Worm (Caenorhabditis elegans): ENCODE results near the gene fip-4.

The fip-4 gene

ce11 chrV:8632788-8633187 lies 21.7 kb upstream of the fip-4 start:
- TF ChIP-seq ceh-58 (GFP tag; IDR thresholded peaks at IDR 0.05) (no peak), hrde-1 (tag; optimal IDR thresholded peaks at IDR 0.05; ENCODE audit: borderline replicate concordance) (no peak), ets-4 (GFP tag; optimal IDR thresholded peaks at IDR 0.05) (no peak), K12H6.12 (tag; optimal IDR thresholded peaks at IDR 0.05) (no peak), mel-28 (tag; optimal IDR thresholded peaks at IDR 0.05; ENCODE audit: borderline replicate concordance) (no peak), B0035.1 (tag; optimal IDR thresholded peaks at IDR 0.05) (no peak), hlh-26 (GFP tag; conservative IDR thresholded peaks at IDR 0.05) (no peak), bed-1 (GFP tag; IDR thresholded peaks at IDR 0.05) (no peak), T07F8.4 (tag; optimal IDR thresholded peaks at IDR 0.05) (no peak), F23B12.7 (tag; optimal IDR thresholded peaks at IDR 0.05; ENCODE audit: insufficient read depth) (no peak), F22D6.2 (tag; optimal IDR thresholded peaks at IDR 0.05) (no peak), nfya-2 (GFP tag; IDR thresholded peaks at IDR 0.05) (no peak), C17E4.6 (GFP tag; IDR thresholded peaks at IDR 0.05) (no peak)

- no peak for TF ChIP-seq F49E8.2 (tag; optimal IDR thresholded peaks at IDR 0.05; ENCODE audit: insufficient read depth)
- no peak for TF ChIP-seq madf-6 (GFP tag; IDR thresholded peaks at IDR 0.05)
- TF ChIP-seq ztf-6 (GFP tag; IDR thresholded peaks at IDR 0.05) = no peak
- no peak for TF ChIP-seq F57C9.4 (tag; optimal IDR thresholded peaks at IDR 0.05)
- no peak for TF ChIP-seq F22D6.2 (tag; optimal IDR thresholded peaks at IDR 0.05)
- peak; percentile 63 for TF ChIP-seq F23B12.7 (tag; optimal IDR thresholded peaks at IDR 0.05; ENCODE audit: insufficient read depth)
- TF ChIP-seq let-526 (GFP tag; IDR thresholded peaks at IDR 0.05) = no peak
- peak; percentile 26 for TF ChIP-seq pha-4 (tag; optimal IDR thresholded peaks at IDR 0.05)
- TF ChIP-seq F10E7.11 (tag; optimal IDR thresholded peaks at IDR 0.05) = no peak
- TF ChIP-seq him-1 (tag; optimal IDR thresholded peaks at IDR 0.05) = no peak
- TF ChIP-seq F52B5.7 (tag; optimal IDR thresholded peaks at IDR 0.05) = no peak
- TF ChIP-seq lir-1 (GFP tag; conservative IDR thresholded peaks at IDR 0.05) = 0 out of 2 replicates have a peak, but pooled peaks have one; percentile 16
- no peak for TF ChIP-seq B0019.2 (GFP tag; conservative IDR thresholded peaks at IDR 0.05)
- TF ChIP-seq sea-2 (GFP tag; IDR thresholded peaks at IDR 0.05) = no peak
- TF ChIP-seq snpc-4 (GFP tag; optimal IDR thresholded peaks at IDR 0.05) = no peak
- TF ChIP-seq snpc-4 (tag; optimal IDR thresholded peaks at IDR 0.05) = peak in 1 of 4 experiments; percentile 26
- no peak for TF ChIP-seq efl-1 (GFP tag; optimal IDR thresholded peaks at IDR 0.05)
- TF ChIP-seq nhr-80 (tag; optimal IDR thresholded peaks at IDR 0.05) = peak; percentile 82
- TF ChIP-seq ztf-18 (tag; optimal IDR thresholded peaks at IDR 0.05) = peak; percentile 41
- TF ChIP-seq sdz-38 (tag; optimal IDR thresholded peaks at IDR 0.05) = no peak
- no peak for TF ChIP-seq B0336.3 (GFP tag; IDR thresholded peaks at IDR 0.05)
- no peak for TF ChIP-seq hmg-20 (GFP tag; IDR thresholded peaks at IDR 0.05)
- no peak for TF ChIP-seq ztf-28 (GFP tag; IDR thresholded peaks at IDR 0.05)
- no peak for TF ChIP-seq chd-7 (tag; optimal IDR thresholded peaks at IDR 0.05)
- peak; percentile 31 for TF ChIP-seq rpc-1 (optimal IDR thresholded peaks at IDR 0.05)
- TF ChIP-seq rpc-1 (tag; optimal IDR thresholded peaks at IDR 0.05) = no peak
- no peak for TF ChIP-seq hlh-12 (tag; optimal IDR thresholded peaks at IDR 0.05)
- TF ChIP-seq pbrm-1 (GFP tag; IDR thresholded peaks at IDR 0.05) = peak; percentile 68
- no peak for TF ChIP-seq F33H1.4 (GFP tag; IDR thresholded peaks at IDR 0.05)
- TF ChIP-seq hsf-1 (GFP tag; IDR thresholded peaks at IDR 0.05) = no peak
- 0 out of 2 replicates have a peak, but pooled peaks have one; percentile 52 for TF ChIP-seq Y67H2A.10 (GFP tag; conservative IDR thresholded peaks at IDR 0.05)
- TF ChIP-seq lin-35 (GFP tag; optimal IDR thresholded peaks at IDR 0.05) = no peak
- no peak for TF ChIP-seq tlf-1 (GFP tag; optimal IDR thresholded peaks at IDR 0.05)
- TF ChIP-seq ama-1 (optimal IDR thresholded peaks at IDR 0.05) = no peak
- TF ChIP-seq ama-1 (GFP tag; optimal IDR thresholded peaks at IDR 0.05) = no peak
- TF ChIP-seq nfyb-1 (GFP tag; IDR thresholded peaks at IDR 0.05) = peak; percentile 66; the same call in 1 of the 2 replicates
- TF ChIP-seq Y53F4B.3 (GFP tag; IDR thresholded peaks at IDR 0.05) = no peak
- 0 out of 2 replicates have a peak, but pooled peaks have one; percentile 9 for TF ChIP-seq ztf-25 (GFP tag; IDR thresholded peaks at IDR 0.05)
Measured at ce11 chrV:8631277-8631765, 20.3 kb upstream of the fip-4 start, which contains the start of gene atg-18. Gene atg-18, minus strand, starts transcription at chrV:8631327.
